Fruit fly (Drosophila melanogaster) whole organism, embryonic: Measurements from ENCODE around the gene SkpC.
A peak's percentile ranks its signal among the peaks of the same experiment; 100 is the strongest.

ENCODE experiments used
- Asciz ChIP-seq: fragments of 200-800 bp; sonication (Bioruptor generic); optimal IDR thresholded peaks from 2 replicates; lab custom pipeline; 2017; ENCODE audit warnings: missing biosample characterization, mild to moderate bottlenecking, missing genetic modification characterization, missing genetic modification reagents
- CG10543 ChIP-seq: fragments of 200-800 bp; sonication (Bioruptor generic); optimal IDR thresholded peaks from 3 replicates; lab custom pipeline; 2017; ENCODE audit warnings: missing biosample characterization, mild to moderate bottlenecking, missing genetic modification characterization, moderate library complexity
- CG11723 ChIP-seq: fragments of 200-800 bp; sonication (Bioruptor generic); optimal IDR thresholded peaks from 2 replicates; lab custom pipeline; 2017; ENCODE audit warnings: missing biosample characterization, mild to moderate bottlenecking, missing genetic modification characterization
- CG4730 ChIP-seq: fragments of 200-800 bp; sonication (Bioruptor generic); IDR thresholded peaks from 2 replicates; pipeline ENCODE4 v1.3.6; 2022; ENCODE audit warnings: missing biosample characterization, missing genetic modification characterization
- CG6765 ChIP-seq: fragments of 200-800 bp; sonication (Bioruptor generic); optimal IDR thresholded peaks from 3 replicates; lab custom pipeline; 2017; ENCODE audit warnings: missing biosample characterization, mild to moderate bottlenecking, missing genetic modification characterization
- Hmr ChIP-seq: fragments of 200-800 bp; sonication (Bioruptor generic); optimal IDR thresholded peaks from 3 replicates; lab custom pipeline; 2017; ENCODE audit warnings: mild to moderate bottlenecking, missing biosample characterization, missing genetic modification reagents, missing genetic modification characterization
- NfI ChIP-seq: fragments of 200-800 bp; sonication (Bioruptor generic); optimal IDR thresholded peaks from 3 replicates; lab custom pipeline; 2018; ENCODE audit warnings: missing biosample characterization, mild to moderate bottlenecking, missing genetic modification characterization, moderate library complexity
- exex ChIP-seq: fragments of 200-800 bp; sonication (Bioruptor generic); optimal IDR thresholded peaks from 4 replicates; lab custom pipeline; 2018; ENCODE audit warnings: missing biosample characterization, mild to moderate bottlenecking, missing genetic modification characterization, moderate library complexity
- her ChIP-seq: fragments of 200-800 bp; sonication (Bioruptor generic); optimal IDR thresholded peaks from 2 replicates; lab custom pipeline; 2016; ENCODE audit warnings: missing biosample characterization, missing genetic modification characterization
- sd ChIP-seq: fragments of 200-800 bp; sonication (Bioruptor generic); optimal IDR thresholded peaks from 3 replicates; lab custom pipeline; 2018; ENCODE audit warnings: missing biosample characterization, mild to moderate bottlenecking, missing genetic modification characterization, moderate library complexity
- slbo ChIP-seq: fragments of 200-800 bp; sonication (Bioruptor generic); IDR thresholded peaks from 2 replicates; pipeline ENCODE4 v1.3.6; 2022; ENCODE audit warnings: missing biosample characterization, missing genetic modification characterization
- trem ChIP-seq: fragments of 200-800 bp; optimal IDR thresholded peaks from 3 replicates; lab custom pipeline; 2019; ENCODE audit warnings: missing biosample characterization, mild to moderate bottlenecking, missing genetic modification characterization, moderate library complexity

- no peak for TF ChIP-seq CG11723 (GFP tag; lab: Kevin White, UChicago)
- TF ChIP-seq exex, result no peak
- TF ChIP-seq CG4730 (GFP tag; lab: Robert Waterston, UW), result 0 out of 2 replicates have a peak, but pooled peaks have one; percentile 27
- TF ChIP-seq slbo, result peak; percentile 37; the same call in 1 of the 2 replicates
- peak; percentile 64 for TF ChIP-seq trem (tag; lab: Kevin White, UChicago)
- TF ChIP-seq Hmr, result peak; percentile 69
- peak; percentile 53 for TF ChIP-seq CG10543
- peak; percentile 9 for TF ChIP-seq CG6765 (GFP tag; lab: Kevin White, UChicago)
- no peak for TF ChIP-seq Asciz
- TF ChIP-seq her (GFP tag; lab: Kevin White, UChicago), result no peak
- no peak for TF ChIP-seq sd (tag; lab: Kevin White, UChicago)
- peak; percentile 10 for TF ChIP-seq NfI (GFP tag; lab: Kevin White, UChicago)
These were observed 49.7 kb downstream of the SkpC start, which contains the start of gene THADA for dm6 chrX:19865389-19866144.
